2 fruit fly cellular contexts compared by ENCODE assay signal in the genomic region with DNA sequence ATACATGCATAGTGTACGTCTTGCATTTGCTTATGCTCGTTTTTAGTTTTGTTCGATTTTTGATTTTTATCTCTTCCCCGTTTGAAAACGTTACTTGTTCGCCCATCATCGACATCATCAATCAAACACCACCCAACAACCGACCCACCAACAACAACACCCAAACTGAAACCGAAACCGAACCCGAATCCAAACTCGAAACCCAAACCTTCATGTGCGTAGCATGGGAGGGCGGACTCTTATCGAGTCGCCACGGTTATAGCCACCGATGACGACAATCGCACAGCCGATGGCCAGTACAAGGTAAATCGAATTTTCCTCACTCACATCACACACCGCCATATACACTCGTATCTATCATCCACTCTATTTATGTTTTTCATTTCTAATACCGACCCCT.
A peak's percentile ranks its signal among the peaks of the same experiment; 100 is the strongest.
TF ChIP-seq lines count a peak whose summit lies in the region.

No protein-coding gene starts in this region.

- TF ChIP-seq CTCF in whole organism, embryonic (GFP tag; optimal IDR thresholded peaks at IDR 0.05; lab: Kevin White, UChicago): no peak

TF ChIP-seq in whole organism, embryonic, 481 proteins besides CTCF, POLR2A, EP300 and RAD21:
- 0 out of 3 replicates have a peak, but pooled peaks have one; percentile 23 for TF ChIP-seq so (GFP tag; IDR thresholded peaks at IDR 0.05; lab: Robert Waterston, UW)
- peak; percentile 41 for TF ChIP-seq grn (GFP tag; optimal IDR thresholded peaks at IDR 0.05; lab: Kevin White, UChicago)
- TF ChIP-seq dpn (GFP tag; optimal IDR thresholded peaks at IDR 0.05; lab: Kevin White, UChicago): no peak
- TF ChIP-seq Myb (GFP tag; optimal IDR thresholded peaks at IDR 0.05; lab: Kevin White, UChicago): no peak
- TF ChIP-seq salm (tag; optimal IDR thresholded peaks at IDR 0.05; lab: Kevin White, UChicago): no peak
- no peak for TF ChIP-seq Hey (tag; optimal IDR thresholded peaks at IDR 0.05; lab: Kevin White, UChicago)
- TF ChIP-seq Hr51 (GFP tag; optimal IDR thresholded peaks at IDR 0.05; lab: Kevin White, UChicago): no peak
- TF ChIP-seq CG8765 (GFP tag; IDR thresholded peaks at IDR 0.05; lab: Robert Waterston, UW): no peak
- peak; percentile 36; the same call in 1 of the 2 replicates for TF ChIP-seq CG4360 (GFP tag; IDR thresholded peaks at IDR 0.05; lab: Robert Waterston, UW)
- no peak for TF ChIP-seq CG8359 (GFP tag; optimal IDR thresholded peaks at IDR 0.05; lab: Kevin White, UChicago; ENCODE audit: borderline replicate concordance)
- TF ChIP-seq CG2199 (GFP tag; IDR thresholded peaks at IDR 0.05; lab: Robert Waterston, UW): 0 out of 3 replicates have a peak, but pooled peaks have one; percentile 64
- TF ChIP-seq E2f1 (GFP tag; IDR thresholded peaks at IDR 0.05; lab: Robert Waterston, UW): no peak
- peak; percentile 31 for TF ChIP-seq CG12769 (tag; optimal IDR thresholded peaks at IDR 0.05; lab: Kevin White, UChicago)
- peak; percentile 47 for TF ChIP-seq sug (tag; optimal IDR thresholded peaks at IDR 0.05; lab: Kevin White, UChicago)
- TF ChIP-seq CG9437 (GFP tag; optimal IDR thresholded peaks at IDR 0.05; lab: Kevin White, UChicago): no peak
- peak; percentile 41 for TF ChIP-seq sens (GFP tag; lab: Kevin White, UChicago)
- no peak for TF ChIP-seq insv (GFP tag; optimal IDR thresholded peaks at IDR 0.05; lab: Kevin White, UChicago)
- no peak for TF ChIP-seq CG33213 (GFP tag; optimal IDR thresholded peaks at IDR 0.05; lab: Kevin White, UChicago)
- TF ChIP-seq chinmo (GFP tag; IDR thresholded peaks at IDR 0.05; lab: Robert Waterston, UW; ENCODE audit: partially characterized antibody): 0 out of 4 replicates have a peak, but pooled peaks have one; percentile 71
- no peak for TF ChIP-seq disco-r (GFP tag; optimal IDR thresholded peaks at IDR 0.05; lab: Kevin White, UChicago)
- peak; percentile 66 for TF ChIP-seq lab (GFP tag; optimal IDR thresholded peaks at IDR 0.05; lab: Kevin White, UChicago)
- TF ChIP-seq CG6765 (GFP tag; optimal IDR thresholded peaks at IDR 0.05; lab: Kevin White, UChicago): no peak
- peak; percentile 15 for TF ChIP-seq Blimp-1 (GFP tag; optimal IDR thresholded peaks at IDR 0.05; lab: Kevin White, UChicago)
- TF ChIP-seq CG34422 (GFP tag; IDR thresholded peaks at IDR 0.05; lab: Robert Waterston, UW): no peak
- TF ChIP-seq Deaf1 (tag; optimal IDR thresholded peaks at IDR 0.05; lab: Kevin White, UChicago): peak; percentile 69
- no peak for TF ChIP-seq Dfd (GFP tag; optimal IDR thresholded peaks at IDR 0.05; lab: Kevin White, UChicago)
- TF ChIP-seq CoRest (tag; optimal IDR thresholded peaks at IDR 0.05; lab: Kevin White, UChicago): no peak
- TF ChIP-seq CG2712 (tag; optimal IDR thresholded peaks at IDR 0.05; lab: Kevin White, UChicago): no peak
- no peak for TF ChIP-seq CG6254 (GFP tag; optimal IDR thresholded peaks at IDR 0.05; lab: Kevin White, UChicago)
- 0 out of 2 replicates have a peak, but pooled peaks have one; percentile 42 for TF ChIP-seq CG16779 (GFP tag; IDR thresholded peaks at IDR 0.05; lab: Robert Waterston, UW)
- no peak for TF ChIP-seq CG3065 (GFP tag; optimal IDR thresholded peaks at IDR 0.05; lab: Kevin White, UChicago)
- TF ChIP-seq Nf-YB (GFP tag; optimal IDR thresholded peaks at IDR 0.05; lab: Kevin White, UChicago): no peak
- no peak for TF ChIP-seq nom (GFP tag; optimal IDR thresholded peaks at IDR 0.05; lab: Kevin White, UChicago)

TF ChIP-seq in whole organism, prepupa, 60 proteins besides CTCF, POLR2A, EP300 and RAD21:
- TF ChIP-seq CG34406 (GFP tag; optimal IDR thresholded peaks at IDR 0.05; lab: Kevin White, UChicago): no peak
- TF ChIP-seq svp (GFP tag; lab: Kevin White, UChicago): peak; percentile 10
TF ChIP-seq in whole organism, prepupa: peak in this region for 1.
